Fruit fly (Drosophila melanogaster) whole organism: ENCODE measurements around the gene CG33107.

Experiments
- CG8478 ChIP-seq: fragments of >200 bp; optimal IDR thresholded peaks from 2 replicates; lab custom pipeline; 2018; ENCODE audit warnings: inconsistent platforms
- Dll ChIP-seq: fragments of >200 bp; optimal IDR thresholded peaks from 2 replicates; lab custom pipeline; 2017
- EcR ChIP-seq, 2 experiments: fragments of >200 bp; optimal IDR thresholded peaks; 2 replicates each; lab custom pipeline; 2017; ENCODE audit warnings: missing biosample characterization in 2 of 2, missing genetic modification characterization in 2 of 2, missing genetic modification reagents in 2 of 2
- psq ChIP-seq: fragments of >200 bp; optimal IDR thresholded peaks from 2 replicates; lab custom pipeline; 2017
- usp ChIP-seq: fragments of >200 bp; optimal IDR thresholded peaks from 2 replicates; lab custom pipeline; 2017; ENCODE audit warnings: missing biosample characterization, missing genetic modification characterization, mixed read lengths

DNA sequence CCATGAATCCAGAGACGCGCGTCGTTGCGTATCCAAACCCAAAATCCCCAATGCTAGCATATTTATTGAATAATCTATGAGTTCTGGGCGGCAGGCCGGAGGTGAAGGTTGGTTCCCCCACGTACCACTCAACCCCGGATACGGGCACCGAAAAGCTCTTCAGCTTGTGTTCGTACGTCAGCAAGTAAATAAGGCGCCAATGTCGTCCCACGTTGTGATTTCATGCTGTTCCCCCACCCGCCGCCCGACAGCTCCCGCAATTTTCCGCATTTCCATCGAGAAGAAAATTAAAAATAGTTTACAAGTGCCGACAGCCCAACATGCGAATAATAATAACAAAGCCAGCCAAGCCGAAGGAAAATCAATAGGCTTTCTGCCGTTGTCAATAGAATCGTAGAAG is 14.2 kb upstream of the CG33107 start:
- no peak for TF ChIP-seq psq (lab: Kevin White, UChicago)
- TF ChIP-seq usp (GFP tag; lab: Kevin White, UChicago), result no peak
- TF ChIP-seq EcR (GFP tag; optimal IDR thresholded peaks at IDR 0.05; lab: Kevin White, UChicago), result no peak
- no peak for TF ChIP-seq Dll (lab: Kevin White, UChicago)
- TF ChIP-seq CG8478 (lab: Kevin White, UChicago), result no peak
